Fruit fly (Drosophila melanogaster) whole organism, embryonic: ENCODE results near the gene CG4949.
A peak's percentile ranks its signal among the peaks of the same experiment; 100 is the strongest.

Source experiments
- Bgb ChIP-seq: fragments of 200-800 bp; sonication (Bioruptor generic); IDR thresholded peaks from 2 replicates; pipeline ENCODE4 v1.3.6; 2022; ENCODE audit warnings: missing biosample characterization, missing genetic modification characterization; ENCODE audit not compliant: partially characterized antibody
- CG11504 ChIP-seq: fragments of 200-800 bp; sonication (Bioruptor generic); optimal IDR thresholded peaks from 3 replicates; lab custom pipeline; 2019; ENCODE audit warnings: missing biosample characterization, mild to moderate bottlenecking, missing genetic modification characterization, moderate library complexity
- CG12744 ChIP-seq: fragments of 200-800 bp; sonication (Bioruptor generic); optimal IDR thresholded peaks from 2 replicates; lab custom pipeline; 2016; ENCODE audit warnings: missing biosample characterization, missing genetic modification characterization
- CG15269 ChIP-seq: fragments of 200-800 bp; sonication (Bioruptor generic); optimal IDR thresholded peaks from 2 replicates; lab custom pipeline; 2018; ENCODE audit warnings: missing biosample characterization, mild to moderate bottlenecking, missing genetic modification characterization, moderate library complexity
- CG15601 ChIP-seq: fragments of 200-800 bp; sonication (Bioruptor generic); optimal IDR thresholded peaks from 3 replicates; lab custom pipeline; 2019; ENCODE audit warnings: missing biosample characterization, mild to moderate bottlenecking, missing genetic modification characterization, moderate library complexity
- CG1603 ChIP-seq: fragments of 200-800 bp; sonication (Bioruptor generic); optimal IDR thresholded peaks from 2 replicates; lab custom pipeline; 2019; ENCODE audit warnings: missing biosample characterization, mild to moderate bottlenecking, missing genetic modification characterization, moderate library complexity
- CG16863 ChIP-seq: fragments of 200-800 bp; sonication (Bioruptor generic); optimal IDR thresholded peaks from 3 replicates; lab custom pipeline; 2016; ENCODE audit warnings: missing biosample characterization, missing genetic modification characterization
- CG17186 ChIP-seq: fragments of 200-800 bp; sonication (Bioruptor generic); optimal IDR thresholded peaks from 3 replicates; lab custom pipeline; 2017; ENCODE audit warnings: missing biosample characterization, missing genetic modification reagents, missing genetic modification characterization
- CG17385 ChIP-seq: fragments of 200-800 bp; sonication (Bioruptor generic); optimal IDR thresholded peaks from 3 replicates; lab custom pipeline; 2018; ENCODE audit warnings: missing biosample characterization, mild to moderate bottlenecking, missing genetic modification characterization
- CG18619 ChIP-seq: fragments of 200-800 bp; sonication (Bioruptor generic); optimal IDR thresholded peaks from 3 replicates; lab custom pipeline; 2017; ENCODE audit warnings: missing biosample characterization, mild to moderate bottlenecking, missing genetic modification characterization
- CG2116 ChIP-seq: fragments of 200-800 bp; sonication (Bioruptor generic); optimal IDR thresholded peaks from 3 replicates; lab custom pipeline; 2018; ENCODE audit warnings: missing biosample characterization, mild to moderate bottlenecking, missing genetic modification characterization
- CG3407 ChIP-seq: fragments of 200-800 bp; sonication (Bioruptor generic); optimal IDR thresholded peaks from 2 replicates; lab custom pipeline; 2018; ENCODE audit warnings: missing biosample characterization, mild to moderate bottlenecking, missing genetic modification characterization
- CG43689 ChIP-seq: fragments of 200-800 bp; sonication (Bioruptor generic); IDR thresholded peaks from 2 replicates; pipeline ENCODE4 v1.3.6; 2022; ENCODE audit warnings: missing biosample characterization, missing genetic modification characterization
- CG5245 ChIP-seq: fragments of 200-800 bp; sonication (Bioruptor generic); optimal IDR thresholded peaks from 3 replicates; lab custom pipeline; 2016; ENCODE audit warnings: missing biosample characterization, missing genetic modification characterization
- CG6654 ChIP-seq: fragments of 200-800 bp; sonication (Bioruptor generic); optimal IDR thresholded peaks from 2 replicates; lab custom pipeline; 2017; ENCODE audit warnings: missing biosample characterization, mild to moderate bottlenecking, missing genetic modification characterization
- CG7372 ChIP-seq: fragments of 200-800 bp; sonication (Bioruptor generic); IDR thresholded peaks from 2 replicates; pipeline ENCODE4 v1.3.6; 2022; ENCODE audit warnings: missing biosample characterization, missing genetic modification characterization
- CG7786 ChIP-seq: fragments of 200-800 bp; sonication (Bioruptor generic); optimal IDR thresholded peaks from 2 replicates; lab custom pipeline; 2016; ENCODE audit warnings: missing biosample characterization, missing genetic modification characterization
- CG7987 ChIP-seq: fragments of 200-800 bp; sonication (Bioruptor generic); optimal IDR thresholded peaks from 2 replicates; lab custom pipeline; 2018; ENCODE audit warnings: missing biosample characterization, mild to moderate bottlenecking, missing genetic modification characterization, moderate library complexity
- CG9797 ChIP-seq: fragments of 200-800 bp; sonication (Bioruptor generic); optimal IDR thresholded peaks from 3 replicates; lab custom pipeline; 2018; ENCODE audit warnings: missing biosample characterization, mild to moderate bottlenecking, missing genetic modification characterization
- Dek ChIP-seq: fragments of 200-800 bp; sonication (Bioruptor generic); optimal IDR thresholded peaks from 3 replicates; lab custom pipeline; 2019; ENCODE audit warnings: missing biosample characterization, mild to moderate bottlenecking, missing genetic modification characterization, moderate library complexity
- Fer2 ChIP-seq: fragments of 200-800 bp; sonication (Bioruptor generic); optimal IDR thresholded peaks from 2 replicates; lab custom pipeline; 2018; ENCODE audit warnings: missing biosample characterization, mild to moderate bottlenecking, missing genetic modification characterization, moderate library complexity
- GATAe ChIP-seq: fragments of 200-800 bp; sonication (Bioruptor generic); conservative IDR thresholded peaks from 2 replicates; pipeline ENCODE4 v1.3.6; 2022; ENCODE audit warnings: missing biosample characterization, missing genetic modification characterization
- Hand ChIP-seq: fragments of 200-800 bp; sonication (Bioruptor generic); optimal IDR thresholded peaks from 2 replicates; lab custom pipeline; 2017; ENCODE audit warnings: mild to moderate bottlenecking, missing biosample characterization, missing genetic modification reagents, missing genetic modification characterization
- MTF-1 ChIP-seq: fragments of 200-800 bp; sonication (Bioruptor generic); optimal IDR thresholded peaks from 2 replicates; lab custom pipeline; 2018; ENCODE audit warnings: missing biosample characterization, mild to moderate bottlenecking, missing genetic modification characterization, borderline replicate concordance
- Myb ChIP-seq: fragments of 200-800 bp; sonication (Bioruptor generic); optimal IDR thresholded peaks from 2 replicates; lab custom pipeline; 2016; ENCODE audit warnings: missing biosample characterization, missing genetic modification characterization
- NfI ChIP-seq: fragments of 200-800 bp; sonication (Bioruptor generic); optimal IDR thresholded peaks from 3 replicates; lab custom pipeline; 2018; ENCODE audit warnings: missing biosample characterization, mild to moderate bottlenecking, missing genetic modification characterization, moderate library complexity
- Sry-δ ChIP-seq: fragments of 200-800 bp; sonication (Bioruptor generic); optimal IDR thresholded peaks from 2 replicates; lab custom pipeline; 2016; ENCODE audit warnings: missing biosample characterization, missing genetic modification characterization
- Tbp ChIP-seq: fragments of >200 bp; optimal IDR thresholded peaks from 2 replicates; lab custom pipeline; 2018; ENCODE audit warnings: missing biosample characterization, missing genetic modification characterization
- YL-1 ChIP-seq: fragments of 200-800 bp; sonication (Bioruptor generic); optimal IDR thresholded peaks from 3 replicates; lab custom pipeline; 2017; ENCODE audit warnings: missing biosample characterization, mild to moderate bottlenecking, missing genetic modification characterization
- al ChIP-seq: fragments of 200-800 bp; sonication (Bioruptor generic); IDR thresholded peaks from 2 replicates; pipeline ENCODE4 v1.3.6; 2022; ENCODE audit warnings: missing biosample characterization, missing genetic modification characterization
- bcd ChIP-seq: fragments of 200-800 bp; sonication (Bioruptor generic); optimal IDR thresholded peaks from 2 replicates; lab custom pipeline; 2017; ENCODE audit warnings: missing biosample characterization, mild to moderate bottlenecking, missing genetic modification characterization
- bigmax ChIP-seq: fragments of 200-800 bp; sonication (Bioruptor generic); optimal IDR thresholded peaks from 2 replicates; lab custom pipeline; 2018; ENCODE audit warnings: missing biosample characterization, mild to moderate bottlenecking, missing genetic modification characterization
- br ChIP-seq: fragments of >200 bp; optimal IDR thresholded peaks from 2 replicates; lab custom pipeline; 2017
- cas ChIP-seq: fragments of 200-800 bp; sonication (Bioruptor generic); IDR thresholded peaks from 2 replicates; pipeline ENCODE4 v1.3.6; 2022; ENCODE audit warnings: missing biosample characterization, missing genetic modification characterization
- corto ChIP-seq: fragments of 200-800 bp; sonication (Bioruptor generic); optimal IDR thresholded peaks from 2 replicates; lab custom pipeline; 2016; ENCODE audit warnings: missing biosample characterization, mild to moderate bottlenecking, missing genetic modification characterization, moderate library complexity
- dysf ChIP-seq: fragments of 200-800 bp; sonication (Bioruptor generic); IDR thresholded peaks from 3 replicates; pipeline ENCODE4 v1.3.6; 2022; ENCODE audit warnings: missing biosample characterization, missing genetic modification characterization
- en ChIP-seq: fragments of 200-800 bp; sonication (Bioruptor generic); optimal IDR thresholded peaks from 2 replicates; lab custom pipeline; 2016; ENCODE audit warnings: missing biosample characterization, missing genetic modification characterization
- fd64A ChIP-seq: fragments of 200-800 bp; sonication (Bioruptor generic); optimal IDR thresholded peaks from 3 replicates; lab custom pipeline; 2018; ENCODE audit warnings: missing biosample characterization, mild to moderate bottlenecking, missing genetic modification characterization
- ftz-f1 ChIP-seq: fragments of 200-800 bp; sonication (Bioruptor generic); optimal IDR thresholded peaks from 2 replicates; lab custom pipeline; 2016; ENCODE audit warnings: missing biosample characterization, missing genetic modification characterization
- gfzf ChIP-seq: fragments of 200-800 bp; sonication (Bioruptor generic); optimal IDR thresholded peaks from 2 replicates; lab custom pipeline; 2016; ENCODE audit warnings: missing biosample characterization, mild to moderate bottlenecking, missing genetic modification characterization, moderate library complexity
- jing ChIP-seq: fragments of 200-800 bp; sonication (Bioruptor generic); optimal IDR thresholded peaks from 2 replicates; lab custom pipeline; 2018; ENCODE audit warnings: missing biosample characterization, mild to moderate bottlenecking, missing genetic modification characterization
- pho ChIP-seq: fragments of 200-800 bp; sonication (Bioruptor generic); optimal IDR thresholded peaks from 2 replicates; lab custom pipeline; 2016; ENCODE audit warnings: missing biosample characterization, missing genetic modification characterization
- rib ChIP-seq: fragments of 200-800 bp; sonication (Bioruptor generic); IDR thresholded peaks from 2 replicates; pipeline ENCODE4 v1.3.6; 2022; ENCODE audit warnings: missing biosample characterization, missing genetic modification characterization
- scrt ChIP-seq: fragments of 200-800 bp; sonication (Bioruptor generic); optimal IDR thresholded peaks from 2 replicates; lab custom pipeline; 2018; ENCODE audit warnings: missing biosample characterization, mild to moderate bottlenecking, missing genetic modification characterization, moderate library complexity
- sens ChIP-seq: fragments of 200-800 bp; sonication (Bioruptor generic); peaks from one replicate; lab custom pipeline; 2016; ENCODE audit warnings: missing biosample characterization, missing genetic modification characterization
- slbo ChIP-seq: fragments of 200-800 bp; sonication (Bioruptor generic); IDR thresholded peaks from 2 replicates; pipeline ENCODE4 v1.3.6; 2022; ENCODE audit warnings: missing biosample characterization, missing genetic modification characterization
- sob ChIP-seq: fragments of 200-800 bp; sonication (Bioruptor generic); IDR thresholded peaks from 2 replicates; pipeline ENCODE4 v1.3.6; 2022; ENCODE audit warnings: missing biosample characterization, missing genetic modification characterization
- tin ChIP-seq: fragments of 200-800 bp; sonication (Bioruptor generic); optimal IDR thresholded peaks from 3 replicates; lab custom pipeline; 2016; ENCODE audit warnings: missing biosample characterization, missing genetic modification characterization
- twi ChIP-seq: fragments of 200-800 bp; optimal IDR thresholded peaks from 2 replicates; lab custom pipeline; 2019; ENCODE audit warnings: missing biosample characterization, mild to moderate bottlenecking, missing genetic modification characterization, moderate library complexity

Gene CG4949

dm6 chrX:17125017-17125821, 46.6 kb downstream of the CG4949 start (continued):
- TF ChIP-seq Dek (tag; lab: Kevin White, UChicago) = peak; percentile 47
- no peak for TF ChIP-seq en (GFP tag; lab: Kevin White, UChicago)
- no peak for TF ChIP-seq CG17186
- peak; percentile 11 for TF ChIP-seq CG5245 (GFP tag; lab: Kevin White, UChicago)
- TF ChIP-seq Tbp (GFP tag; lab: Kevin White, UChicago) = no peak
- TF ChIP-seq gfzf (GFP tag; lab: Kevin White, UChicago) = no peak
- peak; percentile 81 for TF ChIP-seq slbo
- no peak for TF ChIP-seq twi (tag; lab: Kevin White, UChicago)
- TF ChIP-seq scrt (GFP tag; lab: Kevin White, UChicago) = peak; percentile 50
- TF ChIP-seq Fer2 (tag; lab: Kevin White, UChicago) = peak; percentile 45
- TF ChIP-seq pho (GFP tag; lab: Kevin White, UChicago) = peak; percentile 25
- TF ChIP-seq CG16863 = peak; percentile 26
- no peak for TF ChIP-seq CG2116
- TF ChIP-seq CG1603 (tag; lab: Kevin White, UChicago) = peak; percentile 33
- peak; percentile 71 for TF ChIP-seq CG7372 (GFP tag; lab: Robert Waterston, UW)
- TF ChIP-seq Sry-δ = peak; percentile 87
- no peak for TF ChIP-seq jing (GFP tag; lab: Kevin White, UChicago)
- peak; percentile 13 for TF ChIP-seq CG7786 (GFP tag; lab: Kevin White, UChicago)
- TF ChIP-seq rib (GFP tag; lab: Robert Waterston, UW) = no peak; the same call in 1 of the 2 replicates
- no peak for TF ChIP-seq CG3407 (GFP tag; lab: Kevin White, UChicago)
- TF ChIP-seq fd64A = peak; percentile 6
- TF ChIP-seq CG7987 (GFP tag; lab: Kevin White, UChicago) = no peak
- TF ChIP-seq cas = 0 out of 2 replicates have a peak, but pooled peaks have one; percentile 18
- TF ChIP-seq al (GFP tag; lab: Robert Waterston, UW) = peak; percentile 71; the same call in 1 of the 2 replicates
- peak; percentile 24 for TF ChIP-seq tin (GFP tag; lab: Kevin White, UChicago)
- TF ChIP-seq NfI (GFP tag; lab: Kevin White, UChicago) = peak; percentile 56
- peak; percentile 58 for TF ChIP-seq Hand (GFP tag; lab: Kevin White, UChicago)
- peak; percentile 27 for TF ChIP-seq CG18619 (GFP tag; lab: Kevin White, UChicago)
- peak; percentile 40 for TF ChIP-seq CG6654 (GFP tag; lab: Kevin White, UChicago)
- peak; percentile 34 for TF ChIP-seq MTF-1 (GFP tag; lab: Kevin White, UChicago)
- TF ChIP-seq bcd (GFP tag; lab: Kevin White, UChicago) = peak; percentile 53
- TF ChIP-seq CG17385 (GFP tag; lab: Kevin White, UChicago) = peak; percentile 37
- TF ChIP-seq sob = peak; percentile 63
- TF ChIP-seq CG9797 (GFP tag; lab: Kevin White, UChicago) = peak; percentile 18
- peak; percentile 78 for TF ChIP-seq CG11504 (tag; lab: Kevin White, UChicago)
- no peak for TF ChIP-seq bigmax (GFP tag; lab: Kevin White, UChicago)
- TF ChIP-seq CG12744 (GFP tag; lab: Kevin White, UChicago) = no peak
- peak; percentile 81 for TF ChIP-seq sens (GFP tag; lab: Kevin White, UChicago)
- peak; percentile 86 for TF ChIP-seq Bgb (GFP tag; lab: Robert Waterston, UW)
- peak; percentile 6 for TF ChIP-seq Myb (GFP tag; lab: Kevin White, UChicago)
- TF ChIP-seq br (lab: Kevin White, UChicago) = no peak
- TF ChIP-seq YL-1 = peak; percentile 14
- peak; percentile 82 for TF ChIP-seq dysf
- TF ChIP-seq ftz-f1 (GFP tag; lab: Kevin White, UChicago) = peak; percentile 86
- TF ChIP-seq CG15269 = peak; percentile 67
- TF ChIP-seq CG15601 = peak; percentile 12
- TF ChIP-seq corto = no peak
- no peak for TF ChIP-seq CG43689
- TF ChIP-seq GATAe (GFP tag; lab: Robert Waterston, UW) = peak; percentile 33; the same call in 1 of the 2 replicates
